Fruit fly (Drosophila melanogaster) whole organism, embryonic: Measurements from ENCODE around the gene CG16753.

Source experiments
- ATbp ChIP-seq: fragments of 200-800 bp; sonication (Bioruptor generic); optimal IDR thresholded peaks from 2 replicates; lab custom pipeline; 2017; ENCODE audit warnings: missing biosample characterization, mild to moderate bottlenecking, missing genetic modification characterization, missing genetic modification reagents
- CG13123 ChIP-seq: fragments of 200-800 bp; sonication (Bioruptor generic); optimal IDR thresholded peaks from 2 replicates; lab custom pipeline; 2016; ENCODE audit warnings: missing biosample characterization, missing genetic modification characterization
- CG13894 ChIP-seq: fragments of 200-800 bp; sonication (Bioruptor generic); optimal IDR thresholded peaks from 3 replicates; lab custom pipeline; 2018; ENCODE audit warnings: missing biosample characterization, mild to moderate bottlenecking, missing genetic modification characterization, moderate library complexity
- CG15479 ChIP-seq: fragments of 200-800 bp; sonication (Bioruptor generic); optimal IDR thresholded peaks from 3 replicates; lab custom pipeline; 2019; ENCODE audit warnings: missing biosample characterization, mild to moderate bottlenecking, missing genetic modification characterization, moderate library complexity
- CG15601 ChIP-seq: fragments of 200-800 bp; sonication (Bioruptor generic); optimal IDR thresholded peaks from 3 replicates; lab custom pipeline; 2019; ENCODE audit warnings: missing biosample characterization, mild to moderate bottlenecking, missing genetic modification characterization, moderate library complexity
- CG17361 ChIP-seq: fragments of 200-800 bp; sonication (Bioruptor generic); IDR thresholded peaks from 3 replicates; pipeline ENCODE4 v1.3.6; 2022; ENCODE audit warnings: missing biosample characterization, missing genetic modification characterization
- CG17912 ChIP-seq: fragments of 200-800 bp; sonication (Bioruptor generic); optimal IDR thresholded peaks from 2 replicates; lab custom pipeline; 2018; ENCODE audit warnings: missing biosample characterization, mild to moderate bottlenecking, missing genetic modification characterization
- CG18011 ChIP-seq: fragments of 200-800 bp; sonication (Bioruptor generic); optimal IDR thresholded peaks from 2 replicates; lab custom pipeline; 2017; ENCODE audit warnings: missing biosample characterization, missing genetic modification characterization, mild to moderate bottlenecking, moderate library complexity, missing genotype
- CG18262 ChIP-seq: fragments of 200-800 bp; optimal IDR thresholded peaks from 3 replicates; lab custom pipeline; 2019; ENCODE audit warnings: missing biosample characterization, mild to moderate bottlenecking, missing genetic modification characterization, moderate library complexity
- CG2678 ChIP-seq: fragments of 200-800 bp; sonication (Bioruptor generic); optimal IDR thresholded peaks from 3 replicates; lab custom pipeline; 2019; ENCODE audit warnings: missing biosample characterization, mild to moderate bottlenecking, missing genetic modification characterization, moderate library complexity
- CG32532 ChIP-seq: fragments of 200-800 bp; sonication (Bioruptor generic); IDR thresholded peaks from 2 replicates; pipeline ENCODE4 v1.3.6; 2022; ENCODE audit warnings: missing biosample characterization, missing genetic modification characterization
- CG32772 ChIP-seq: fragments of 200-800 bp; sonication (Bioruptor generic); IDR thresholded peaks from 2 replicates; pipeline ENCODE4 v1.3.6; 2022; ENCODE audit warnings: missing biosample characterization, missing genetic modification characterization
- CG3847 ChIP-seq: fragments of 200-800 bp; sonication (Bioruptor generic); IDR thresholded peaks from 2 replicates; pipeline ENCODE4 v1.3.6; 2022; ENCODE audit warnings: missing biosample characterization, missing genetic modification characterization
- CG4854 ChIP-seq: fragments of 200-800 bp; sonication (Bioruptor generic); optimal IDR thresholded peaks from 2 replicates; lab custom pipeline; 2016; ENCODE audit warnings: missing biosample characterization, missing genetic modification characterization, inconsistent platforms
- CG6765 ChIP-seq: fragments of 200-800 bp; sonication (Bioruptor generic); optimal IDR thresholded peaks from 3 replicates; lab custom pipeline; 2017; ENCODE audit warnings: missing biosample characterization, mild to moderate bottlenecking, missing genetic modification characterization
- CG7839 ChIP-seq: fragments of 200-800 bp; sonication (Bioruptor generic); optimal IDR thresholded peaks from 3 replicates; lab custom pipeline; 2018; ENCODE audit warnings: missing biosample characterization, mild to moderate bottlenecking, missing genetic modification characterization, moderate library complexity
- CG8478 ChIP-seq: fragments of >200 bp; optimal IDR thresholded peaks from 2 replicates; lab custom pipeline; 2018
- CG8765 ChIP-seq: fragments of 200-800 bp; sonication (Bioruptor generic); IDR thresholded peaks from 2 replicates; pipeline ENCODE4 v1.3.6; 2022; ENCODE audit warnings: missing biosample characterization, missing genetic modification characterization
- CG9215 ChIP-seq: fragments of 200-800 bp; sonication (Bioruptor generic); IDR thresholded peaks from 2 replicates; pipeline ENCODE4 v1.3.6; 2022; ENCODE audit warnings: missing biosample characterization, missing genetic modification characterization
- CHES-1-like ChIP-seq: fragments of 200-800 bp; sonication (Bioruptor generic); optimal IDR thresholded peaks from 2 replicates; lab custom pipeline; 2016; ENCODE audit warnings: missing biosample characterization, missing genetic modification characterization
- Dek ChIP-seq: fragments of 200-800 bp; sonication (Bioruptor generic); optimal IDR thresholded peaks from 3 replicates; lab custom pipeline; 2019; ENCODE audit warnings: missing biosample characterization, mild to moderate bottlenecking, missing genetic modification characterization, moderate library complexity
- HHEX ChIP-seq: fragments of 200-800 bp; sonication (Bioruptor generic); optimal IDR thresholded peaks from 3 replicates; lab custom pipeline; 2017; ENCODE audit warnings: missing biosample characterization, mild to moderate bottlenecking, missing genetic modification characterization, missing genetic modification reagents
- HLH3B ChIP-seq: fragments of 200-800 bp; sonication (Bioruptor generic); IDR thresholded peaks from 2 replicates; pipeline ENCODE4 v1.3.6; 2022; ENCODE audit warnings: missing biosample characterization, missing genetic modification characterization
- Hey ChIP-seq: fragments of 200-800 bp; sonication (Bioruptor generic); optimal IDR thresholded peaks from 3 replicates; lab custom pipeline; 2018; ENCODE audit warnings: missing biosample characterization, mild to moderate bottlenecking, missing genetic modification characterization
- Lhr ChIP-seq: fragments of 200-800 bp; sonication (Bioruptor generic); optimal IDR thresholded peaks from 3 replicates; lab custom pipeline; 2017; ENCODE audit warnings: mild to moderate bottlenecking, missing biosample characterization, missing genetic modification reagents, missing genetic modification characterization
- MBD-R2 ChIP-seq: fragments of 200-800 bp; sonication (Bioruptor generic); IDR thresholded peaks from 2 replicates; pipeline ENCODE4 v1.3.6; 2022; ENCODE audit warnings: missing biosample characterization, missing genetic modification characterization
- Meics ChIP-seq: fragments of 200-800 bp; sonication (Bioruptor generic); optimal IDR thresholded peaks from 2 replicates; lab custom pipeline; 2017; ENCODE audit warnings: missing biosample characterization, mild to moderate bottlenecking, missing genetic modification characterization
- Nf-YA ChIP-seq: fragments of 200-800 bp; sonication (Bioruptor generic); IDR thresholded peaks from 2 replicates; pipeline ENCODE4 v1.3.6; 2022; ENCODE audit warnings: missing biosample characterization, missing genetic modification characterization
- Nf-YC ChIP-seq: fragments of 200-800 bp; optimal IDR thresholded peaks from 3 replicates; lab custom pipeline; 2019; ENCODE audit warnings: missing biosample characterization, mild to moderate bottlenecking, missing genetic modification characterization, moderate library complexity
- PHDP ChIP-seq: fragments of 200-800 bp; sonication (Bioruptor generic); optimal IDR thresholded peaks from 3 replicates; lab custom pipeline; 2018; ENCODE audit warnings: missing biosample characterization, mild to moderate bottlenecking, missing genetic modification characterization, moderate library complexity
- amos ChIP-seq: fragments of 200-800 bp; sonication (Bioruptor generic); IDR thresholded peaks from 2 replicates; pipeline ENCODE4 v1.3.6; 2022; ENCODE audit warnings: missing biosample characterization, missing genetic modification characterization; ENCODE audit not compliant: partially characterized antibody
- az2 ChIP-seq: fragments of 200-800 bp; sonication (Bioruptor generic); optimal IDR thresholded peaks from 3 replicates; lab custom pipeline; 2016; ENCODE audit warnings: missing biosample characterization, missing genetic modification characterization
- bcd ChIP-seq: fragments of 200-800 bp; sonication (Bioruptor generic); optimal IDR thresholded peaks from 2 replicates; lab custom pipeline; 2017; ENCODE audit warnings: missing biosample characterization, mild to moderate bottlenecking, missing genetic modification characterization
- chif ChIP-seq, 2 experiments: fragments of 200-800 bp; sonication (Bioruptor generic); optimal IDR thresholded peaks; 3 replicates each; lab custom pipeline; 2016; ENCODE audit warnings: missing biosample characterization in 2 of 2, missing genetic modification characterization in 2 of 2
- corto ChIP-seq: fragments of 200-800 bp; sonication (Bioruptor generic); optimal IDR thresholded peaks from 2 replicates; lab custom pipeline; 2016; ENCODE audit warnings: missing biosample characterization, mild to moderate bottlenecking, missing genetic modification characterization, moderate library complexity
- ewg ChIP-seq: fragments of 200-800 bp; sonication (Bioruptor generic); optimal IDR thresholded peaks from 3 replicates; lab custom pipeline; 2017; ENCODE audit warnings: mild to moderate bottlenecking, missing biosample characterization, missing genetic modification reagents, missing genetic modification characterization
- fd64A ChIP-seq: fragments of 200-800 bp; sonication (Bioruptor generic); optimal IDR thresholded peaks from 3 replicates; lab custom pipeline; 2018; ENCODE audit warnings: missing biosample characterization, mild to moderate bottlenecking, missing genetic modification characterization
- gcm2 ChIP-seq: fragments of 200-800 bp; sonication (Bioruptor generic); optimal IDR thresholded peaks from 2 replicates; lab custom pipeline; 2016; ENCODE audit warnings: missing biosample characterization, missing genetic modification characterization
- grau ChIP-seq: fragments of 200-800 bp; optimal IDR thresholded peaks from 3 replicates; lab custom pipeline; 2019; ENCODE audit warnings: missing biosample characterization, mild to moderate bottlenecking, missing genetic modification characterization, moderate library complexity
- h ChIP-seq: fragments of >200 bp; optimal IDR thresholded peaks from 2 replicates; lab custom pipeline; 2017
- ind ChIP-seq: fragments of 200-800 bp; sonication (Bioruptor generic); optimal IDR thresholded peaks from 3 replicates; lab custom pipeline; 2016; ENCODE audit warnings: missing biosample characterization, missing genetic modification characterization
- lov ChIP-seq, 2 experiments: fragments of 200-800 bp in 1 of 2; fragments of >200 bp in 1 of 2; sonication (Bioruptor generic) in 1 of 2; IDR thresholded peaks in 1 of 2; optimal IDR thresholded peaks in 1 of 2; 2 replicates in 1 of 2; 3 replicates in 1 of 2; pipeline versions ENCODE4 v1.3.6 to Lab custom; 2017 to 2022; ENCODE audit warnings: missing biosample characterization in 1 of 2, missing genetic modification characterization in 1 of 2
- mld ChIP-seq: fragments of 200-800 bp; sonication (Bioruptor generic); IDR thresholded peaks from 3 replicates; pipeline ENCODE4 v1.3.6; 2022; ENCODE audit warnings: missing biosample characterization, missing genetic modification characterization; ENCODE audit not compliant: partially characterized antibody
- nmo ChIP-seq: fragments of 200-800 bp; sonication (Bioruptor generic); optimal IDR thresholded peaks from 2 replicates; lab custom pipeline; 2018; ENCODE audit warnings: missing biosample characterization, mild to moderate bottlenecking, missing genetic modification characterization, moderate library complexity
- otp ChIP-seq: fragments of 200-800 bp; sonication (Bioruptor generic); IDR thresholded peaks from 3 replicates; pipeline ENCODE4, ENCODE4 v1.3.6; 2022; ENCODE audit warnings: missing biosample characterization, missing genetic modification characterization
- pb ChIP-seq: fragments of 200-800 bp; sonication (Bioruptor generic); optimal IDR thresholded peaks from 3 replicates; lab custom pipeline; 2016; ENCODE audit warnings: missing biosample characterization, missing genetic modification characterization
- peb ChIP-seq: fragments of 200-800 bp; sonication (Bioruptor generic); IDR thresholded peaks from 2 replicates; pipeline ENCODE4 v1.3.6; 2022; ENCODE audit warnings: missing biosample characterization, missing genetic modification characterization
- pum ChIP-seq: fragments of 200-800 bp; sonication (Bioruptor generic); optimal IDR thresholded peaks from 2 replicates; lab custom pipeline; 2016; ENCODE audit warnings: missing biosample characterization, missing genetic modification characterization
- sob ChIP-seq: fragments of 200-800 bp; sonication (Bioruptor generic); IDR thresholded peaks from 2 replicates; pipeline ENCODE4 v1.3.6; 2022; ENCODE audit warnings: missing biosample characterization, missing genetic modification characterization
- toy ChIP-seq: fragments of 200-800 bp; sonication (Bioruptor generic); IDR thresholded peaks from 2 replicates; pipeline ENCODE4 v1.3.6; 2022; ENCODE audit warnings: missing biosample characterization, missing genetic modification characterization

Gene CG16753

dm6 chr3L:3045256-3045743 lies 9.6 kb upstream of the CG16753 start (continued):
- peak; percentile 33; the same call in 1 of the 2 replicates for TF ChIP-seq HLH3B
- peak; percentile 48 for TF ChIP-seq nmo (GFP tag; lab: Kevin White, UChicago)
- no peak for TF ChIP-seq chif (GFP tag; optimal IDR thresholded peaks at IDR 0.05; lab: Kevin White, UChicago)
- TF ChIP-seq CG17912 (GFP tag; lab: Kevin White, UChicago), result no peak
- TF ChIP-seq Nf-YC (tag; lab: Kevin White, UChicago), result peak; percentile 13
- TF ChIP-seq PHDP (tag; lab: Kevin White, UChicago), result peak; percentile 42
- TF ChIP-seq pb (GFP tag; lab: Kevin White, UChicago), result no peak
- 0 out of 2 replicates have a peak, but pooled peaks have one; percentile 41 for TF ChIP-seq CG8765 (GFP tag; lab: Robert Waterston, UW)
- TF ChIP-seq Hey (tag; lab: Kevin White, UChicago), result no peak
- no peak for TF ChIP-seq peb (GFP tag; lab: Robert Waterston, UW)
- no peak for TF ChIP-seq pum (GFP tag; lab: Kevin White, UChicago)
- TF ChIP-seq CG32772 (GFP tag; lab: Robert Waterston, UW), result no peak
- peak; percentile 60 for TF ChIP-seq CG2678 (tag; lab: Kevin White, UChicago)
- peak; percentile 11 for TF ChIP-seq CG15601 (tag; lab: Kevin White, UChicago)
- no peak for TF ChIP-seq CG13894 (tag; lab: Kevin White, UChicago)
- TF ChIP-seq MBD-R2 (GFP tag; lab: Robert Waterston, UW), result no peak
- TF ChIP-seq Meics (GFP tag; lab: Kevin White, UChicago), result peak; percentile 37
- peak; percentile 5; the same call in 1 of the 2 replicates for TF ChIP-seq CG9215
- no peak for TF ChIP-seq toy
- TF ChIP-seq CG15479 (GFP tag; lab: Kevin White, UChicago), result no peak
- peak; percentile 10 for TF ChIP-seq HHEX
- no peak for TF ChIP-seq ATbp (GFP tag; lab: Kevin White, UChicago)
- TF ChIP-seq otp, result 0 out of 3 replicates have a peak, but pooled peaks have one; percentile 31
- TF ChIP-seq lov (optimal IDR thresholded peaks at IDR 0.05; lab: Kevin White, UChicago), result no peak
- TF ChIP-seq lov (GFP tag; IDR thresholded peaks at IDR 0.05; lab: Robert Waterston, UW), result no peak
- TF ChIP-seq ewg, result peak; percentile 29
- no peak for TF ChIP-seq CG8478 (lab: Kevin White, UChicago)
- 0 out of 3 replicates have a peak, but pooled peaks have one; percentile 47 for TF ChIP-seq CG17361
- peak; percentile 52 for TF ChIP-seq az2
- no peak for TF ChIP-seq CG4854 (GFP tag; lab: Kevin White, UChicago)
- peak; percentile 10 for TF ChIP-seq CG18011 (GFP tag; lab: Kevin White, UChicago)
- TF ChIP-seq amos (GFP tag; lab: Robert Waterston, UW), result no peak
- TF ChIP-seq Lhr (GFP tag; lab: Kevin White, UChicago), result no peak
- no peak for TF ChIP-seq Nf-YA (GFP tag; lab: Robert Waterston, UW)
- no peak for TF ChIP-seq h (lab: Kevin White, UChicago)
- TF ChIP-seq gcm2, result no peak
- TF ChIP-seq bcd (GFP tag; lab: Kevin White, UChicago), result peak; percentile 47
- no peak for TF ChIP-seq CHES-1-like (GFP tag; lab: Kevin White, UChicago)
- no peak for TF ChIP-seq mld (GFP tag; lab: Robert Waterston, UW)
- TF ChIP-seq CG3847 (GFP tag; lab: Robert Waterston, UW), result no peak
- TF ChIP-seq CG18262, result peak; percentile 58
- peak; percentile 25 for TF ChIP-seq CG13123 (GFP tag; lab: Kevin White, UChicago)
- TF ChIP-seq fd64A, result no peak
- TF ChIP-seq CG7839, result peak; percentile 37
- TF ChIP-seq Dek (tag; lab: Kevin White, UChicago), result peak; percentile 7
- TF ChIP-seq CG32532 (GFP tag; lab: Robert Waterston, UW), result peak; percentile 52; the same call in 1 of the 2 replicates
- TF ChIP-seq grau (tag; lab: Kevin White, UChicago), result peak; percentile 56
- no peak for TF ChIP-seq CG6765 (GFP tag; lab: Kevin White, UChicago)
- peak; percentile 50 for TF ChIP-seq ind (GFP tag; lab: Kevin White, UChicago)
- peak; percentile 88 for TF ChIP-seq corto (GFP tag; lab: Kevin White, UChicago)
- no peak for TF ChIP-seq sob (GFP tag; lab: Robert Waterston, UW)
